Worm (Caenorhabditis elegans) whole organism, L2 larva: ENCODE measurements around the gene atln-1.

Source experiments
- ceh-82 ChIP-seq: fragments of 150-350 bp; optimal IDR thresholded peaks from 2 replicates; lab custom pipeline; 2014; ENCODE audit warnings: missing biosample characterization, missing genetic modification characterization
- mab-5 ChIP-seq: fragments of 150-350 bp; optimal IDR thresholded peaks from 2 replicates; lab custom pipeline; 2014; ENCODE audit warnings: missing biosample characterization, missing genetic modification characterization
- snpc-4 ChIP-seq: fragments of 150-350 bp; optimal IDR thresholded peaks from 2 replicates; lab custom pipeline; 2014; ENCODE audit warnings: missing biosample characterization, missing genetic modification characterization

DNA sequence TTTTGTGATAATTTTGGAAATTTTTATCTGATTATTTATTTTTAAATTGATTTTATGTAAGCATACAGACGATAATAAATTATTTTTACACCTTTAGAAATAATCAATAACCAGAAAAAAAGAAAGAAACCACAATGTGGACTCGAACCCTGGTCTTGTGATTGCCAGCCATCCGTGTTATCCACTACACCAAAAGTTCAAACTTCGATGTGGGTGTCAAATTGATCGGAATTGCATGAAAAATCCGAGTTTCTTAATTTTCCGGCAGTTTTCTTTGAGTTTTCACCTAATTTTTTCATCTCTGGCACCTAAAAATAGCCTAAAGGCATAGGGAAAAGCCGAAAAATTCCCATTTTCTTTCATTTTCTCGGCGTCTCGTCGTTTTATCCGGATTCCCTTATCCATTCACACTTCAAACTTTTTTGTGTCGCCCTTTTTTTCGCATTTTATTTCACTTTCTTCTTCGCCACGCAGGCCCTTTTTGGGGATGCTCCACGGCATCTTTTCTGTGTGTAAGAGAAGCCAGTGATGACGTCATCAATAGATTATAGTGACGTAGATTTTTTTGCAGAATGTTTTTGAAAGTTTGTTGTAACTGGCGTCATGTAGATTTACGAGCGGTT is 41.0 kb upstream of the atln-1 start:
- no peak for TF ChIP-seq ceh-82 (tag; lab: Kevin White, UChicago)
- TF ChIP-seq snpc-4 (tag; lab: Kevin White, UChicago), result no peak
- TF ChIP-seq mab-5 (tag; lab: Kevin White, UChicago), result no peak
